Worm (Caenorhabditis elegans) whole organism, midembryonic: ENCODE measurements around the gene srw-107.

Source experiments
- flt-1 ChIP-seq: fragments of 200-800 bp; sonication (Bioruptor generic); IDR thresholded peaks from 2 replicates; pipeline ENCODE4 v1.3.6; 2022; ENCODE audit warnings: missing genetic modification characterization, missing compliant biosample characterization
- klf-2 ChIP-seq: fragments of 200-800 bp; sonication (Bioruptor generic); conservative IDR thresholded peaks from 2 replicates; pipeline ENCODE4 v1.3.6; 2022; ENCODE audit warnings: missing genetic modification reagents, missing genetic modification characterization, missing compliant biosample characterization
- med-1 ChIP-seq: sonication (generic microtip); optimal IDR thresholded peaks from 2 replicates; lab custom pipeline; 2017; ENCODE audit warnings: missing genetic modification characterization, mild to moderate bottlenecking, missing compliant biosample characterization, antibody characterized with exemption, missing genetic modification reagents; ENCODE audit not compliant: insufficient read depth
- tab-1 ChIP-seq: fragments of 200-800 bp; sonication (Bioruptor generic); IDR thresholded peaks from 2 replicates; pipeline ENCODE4 v1.3.6; 2022; ENCODE audit warnings: missing genetic modification characterization, missing compliant biosample characterization

DNA sequence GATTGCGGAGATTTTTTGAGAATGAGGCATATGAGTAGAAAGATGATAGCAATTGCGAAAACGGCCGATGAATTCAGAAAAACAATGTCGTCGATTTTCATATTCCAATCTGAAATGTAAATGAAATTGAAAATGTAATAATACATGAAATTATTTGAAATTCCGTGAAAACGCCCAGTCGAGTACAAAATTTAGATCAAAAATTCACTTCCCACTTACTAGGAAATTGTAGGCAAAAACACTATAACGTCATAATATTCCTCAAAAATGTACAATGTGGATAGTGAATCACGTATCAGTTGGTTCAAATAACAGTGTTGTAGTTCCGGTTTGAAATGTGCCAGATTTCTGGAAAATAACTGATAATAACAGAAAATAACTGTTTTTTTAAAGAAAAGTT lies 20.2 kb downstream of the srw-107 start, which contains the start of gene str-256:
- no peak for TF ChIP-seq flt-1 (GFP tag; lab: Robert Waterston, UW)
- no peak for TF ChIP-seq med-1 (GFP tag; lab: Kevin White, UChicago)
- TF ChIP-seq tab-1 (GFP tag; lab: Robert Waterston, UW), result no peak
- TF ChIP-seq klf-2 (GFP tag; lab: Robert Waterston, UW), result no peak
